Worm (Caenorhabditis elegans) whole organism, early embryonic: ENCODE results near the gene C39B5.2.

Source experiments
- B0310.2 ChIP-seq: sonication (generic microtip); optimal IDR thresholded peaks from 2 replicates; lab custom pipeline; 2016; ENCODE audit warnings: mild to moderate bottlenecking, missing genetic modification characterization, missing compliant biosample characterization
- F13C5.2 ChIP-seq: sonication (generic microtip); optimal IDR thresholded peaks from 2 replicates; lab custom pipeline; 2017; ENCODE audit warnings: mild to moderate bottlenecking, missing genetic modification characterization, inconsistent platforms, missing compliant biosample characterization
- aly-1 ChIP-seq: sonication (generic microtip); optimal IDR thresholded peaks from 2 replicates; lab custom pipeline; 2016; ENCODE audit warnings: missing genetic modification characterization, missing compliant biosample characterization
- ama-1 ChIP-seq: fragments of 150-350 bp; optimal IDR thresholded peaks from 2 replicates; lab custom pipeline; 2014
- ceh-13 ChIP-seq: fragments of 200-800 bp; sonication (Bioruptor generic); optimal IDR thresholded peaks from 2 replicates; lab custom pipeline; 2018; ENCODE audit warnings: mild to moderate bottlenecking, missing genetic modification characterization, missing compliant biosample characterization
- ceh-36 ChIP-seq: sonication (generic microtip); optimal IDR thresholded peaks from 2 replicates; lab custom pipeline; 2016; ENCODE audit warnings: missing genetic modification characterization, inconsistent platforms, missing compliant biosample characterization
- ets-7 ChIP-seq: sonication (generic microtip); optimal IDR thresholded peaks from 2 replicates; lab custom pipeline; 2016; ENCODE audit warnings: missing genotype, missing genetic modification characterization, missing compliant biosample characterization
- hmbx-1 ChIP-seq: sonication (generic microtip); optimal IDR thresholded peaks from 2 replicates; lab custom pipeline; 2016; ENCODE audit warnings: mild to moderate bottlenecking, missing genetic modification characterization, missing compliant biosample characterization
- hmg-4 ChIP-seq: fragments of 200-800 bp; sonication (Bioruptor generic); optimal IDR thresholded peaks from 2 replicates; lab custom pipeline; 2018; ENCODE audit warnings: mild to moderate bottlenecking, missing genetic modification characterization, missing compliant biosample characterization
- scrt-1 ChIP-seq: fragments of 200-800 bp; sonication (Bioruptor generic); IDR thresholded peaks from 2 replicates; pipeline ENCODE4 v1.3.6; 2022; ENCODE audit warnings: missing genetic modification characterization, missing compliant biosample characterization
- tbx-11 ChIP-seq: fragments of 200-800 bp; sonication (Bioruptor generic); IDR thresholded peaks from 2 replicates; pipeline ENCODE4 v1.3.6; 2022; ENCODE audit warnings: missing genetic modification characterization, missing compliant biosample characterization
- tra-4 ChIP-seq: sonication (generic microtip); optimal IDR thresholded peaks from 2 replicates; lab custom pipeline; 2017; ENCODE audit warnings: missing genetic modification characterization, missing compliant biosample characterization

ce11 chrIII:2279457-2279856, 44.8 kb downstream of the C39B5.2 start, which contains the start of gene Y54F10BM.23:
- TF ChIP-seq ama-1 (lab: Kevin White, UChicago): no peak
- TF ChIP-seq hmbx-1 (tag; lab: Kevin White, UChicago): no peak
- no peak for TF ChIP-seq hmg-4 (GFP tag; lab: Kevin White, UChicago)
- TF ChIP-seq ceh-13: no peak
- TF ChIP-seq B0310.2 (tag; lab: Kevin White, UChicago): no peak
- TF ChIP-seq tra-4 (tag; lab: Kevin White, UChicago): no peak
- no peak for TF ChIP-seq aly-1
- TF ChIP-seq scrt-1 (GFP tag; lab: Robert Waterston, UW): no peak
- no peak for TF ChIP-seq tbx-11 (GFP tag; lab: Robert Waterston, UW)
- no peak for TF ChIP-seq ceh-36 (tag; lab: Kevin White, UChicago)
- no peak for TF ChIP-seq ets-7 (tag; lab: Kevin White, UChicago)
- TF ChIP-seq F13C5.2 (tag; lab: Kevin White, UChicago): no peak
